Fruit fly (Drosophila melanogaster) whole organism: ENCODE results near the gene CG43098.

ENCODE experiments used
- CG8478 ChIP-seq: fragments of >200 bp; optimal IDR thresholded peaks from 2 replicates; lab custom pipeline; 2018; ENCODE audit warnings: inconsistent platforms
- Dll ChIP-seq: fragments of >200 bp; optimal IDR thresholded peaks from 2 replicates; lab custom pipeline; 2017
- EcR ChIP-seq, 2 experiments: fragments of >200 bp; optimal IDR thresholded peaks; 2 replicates each; lab custom pipeline; 2017; ENCODE audit warnings: missing biosample characterization in 2 of 2, missing genetic modification characterization in 2 of 2, missing genetic modification reagents in 2 of 2
- pan ChIP-seq: fragments of >200 bp; optimal IDR thresholded peaks from 2 replicates; lab custom pipeline; 2017
- psq ChIP-seq: fragments of >200 bp; optimal IDR thresholded peaks from 2 replicates; lab custom pipeline; 2017
- usp ChIP-seq: fragments of >200 bp; optimal IDR thresholded peaks from 2 replicates; lab custom pipeline; 2017; ENCODE audit warnings: missing biosample characterization, missing genetic modification characterization, mixed read lengths

- no peak for TF ChIP-seq CG8478 (lab: Kevin White, UChicago)
- no peak for TF ChIP-seq Dll (lab: Kevin White, UChicago)
- no peak for TF ChIP-seq pan (lab: Kevin White, UChicago)
- no peak for TF ChIP-seq psq
- TF ChIP-seq EcR (GFP tag; optimal IDR thresholded peaks at IDR 0.05; lab: Kevin White, UChicago): no peak
- TF ChIP-seq usp (GFP tag; lab: Kevin White, UChicago): no peak
Observed at dm6 chr3L:3646361-3646759, 12.5 kb upstream of the CG43098 start.
